Worm (Caenorhabditis elegans): ENCODE data around the gene F42A9.8.

DNA sequence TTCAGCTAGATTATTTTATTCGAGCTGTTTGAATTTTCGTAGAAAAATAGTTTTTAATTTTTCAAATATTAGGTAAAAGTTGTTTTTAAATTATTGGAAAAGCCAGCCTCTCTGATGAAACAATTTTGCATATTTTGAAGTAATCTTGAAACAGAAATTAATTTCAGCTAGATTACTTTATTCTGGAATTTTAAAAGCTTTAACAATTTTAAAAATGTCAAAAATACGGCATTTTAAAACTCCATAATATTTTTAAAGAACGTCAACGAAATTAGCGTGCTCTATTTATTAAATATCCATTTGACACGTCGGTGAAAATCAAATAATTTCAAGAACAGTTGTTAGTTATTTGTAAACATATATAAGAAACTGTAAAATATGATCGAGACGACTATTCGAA, 15.7 kb downstream of the F42A9.8 start, which contains the start of gene Y59H11AR.10:
- no peak for TF ChIP-seq tab-1 (GFP tag; IDR thresholded peaks at IDR 0.05)
- no peak for TF ChIP-seq T22C8.4 (GFP tag; IDR thresholded peaks at IDR 0.05)
- TF ChIP-seq flt-1 (GFP tag; IDR thresholded peaks at IDR 0.05) = no peak
- TF ChIP-seq cog-1 (tag; optimal IDR thresholded peaks at IDR 0.05) = no peak
- TF ChIP-seq med-1 (GFP tag; optimal IDR thresholded peaks at IDR 0.05; ENCODE audit: insufficient read depth) = no peak
- no peak for TF ChIP-seq klf-2 (GFP tag; conservative IDR thresholded peaks at IDR 0.05)
- TF ChIP-seq ztf-23 (GFP tag; IDR thresholded peaks at IDR 0.05) = no peak
- no peak for TF ChIP-seq ref-1 (GFP tag; conservative IDR thresholded peaks at IDR 0.05)
